Worm (Caenorhabditis elegans): Measurements from ENCODE around the gene F54H12.8.

F54H12.8 gene

ce11 chrIII:7928549-7929129 lies 40.4 kb downstream of the F54H12.8 start, which contains the start of the genes C29E4.13 and npp-15 (continued):
- TF ChIP-seq aptf-3 (GFP tag; IDR thresholded peaks at IDR 0.05) (no peak), egl-18 (GFP tag; IDR thresholded peaks at IDR 0.05) (no peak), K11D2.4 (GFP tag; IDR thresholded peaks at IDR 0.05) (no peak), cebp-1 (GFP tag; IDR thresholded peaks at IDR 0.05) (no peak), cebp-1 (tag; optimal IDR thresholded peaks at IDR 0.05) (peak; percentile 18)

DNA sequence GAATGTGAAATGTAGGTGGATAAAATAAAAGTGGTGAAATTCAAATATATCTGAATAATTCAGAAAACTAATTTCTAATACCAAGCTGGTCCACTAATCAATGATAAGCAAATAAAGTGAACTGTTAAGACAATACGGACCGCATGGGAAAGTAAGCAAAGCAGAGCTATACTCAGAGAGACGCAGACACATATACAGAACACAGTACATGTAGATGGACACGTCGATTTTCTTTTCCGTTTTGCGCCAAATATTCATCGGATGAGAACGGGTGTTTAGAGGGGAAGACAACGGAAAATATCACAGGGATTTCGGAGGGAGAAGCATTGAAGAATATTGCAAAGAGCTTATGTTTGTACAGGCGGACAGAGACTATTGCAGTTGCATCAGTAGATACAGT lies 43.1 kb downstream of the F54H12.8 start:
- TF ChIP-seq lin-40 (tag; optimal IDR thresholded peaks at IDR 0.05) (no peak), hmg-1.2 (GFP tag; IDR thresholded peaks at IDR 0.05) (peak; percentile 36; the same call in 1 of the 2 replicates)

DNA sequence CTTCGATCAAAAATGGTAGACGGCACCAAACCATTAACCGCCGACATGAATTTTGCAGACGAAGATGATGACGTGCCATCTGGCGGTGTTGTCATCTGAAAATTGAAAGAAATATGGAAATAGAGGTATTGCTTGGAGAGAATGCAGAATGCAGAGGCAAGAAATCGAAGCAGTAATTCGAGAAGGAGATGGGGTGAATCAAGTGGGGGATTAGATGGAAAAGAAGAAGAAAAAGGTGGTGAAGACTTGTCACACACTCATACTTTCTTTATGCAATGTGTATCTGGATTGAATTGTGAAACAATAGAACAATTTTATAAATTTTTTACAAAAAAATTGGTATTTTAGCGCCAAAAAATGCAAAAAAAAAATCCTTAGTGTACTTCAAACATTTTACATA lies 44.2 kb downstream of the F54H12.8 start, which contains the start of gene tag-250:
TSS of gene tag-250 (minus strand) at position 101 of the 400 bp plus-strand sequence.
- TF ChIP-seq him-1 (tag; optimal IDR thresholded peaks at IDR 0.05) (no peak), mcd-1 (GFP tag; IDR thresholded peaks at IDR 0.05) (no peak), F39B2.1 (GFP tag; IDR thresholded peaks at IDR 0.05) (no peak), nhr-90 (tag; optimal IDR thresholded peaks at IDR 0.05) (no peak), madf-3 (GFP tag; IDR thresholded peaks at IDR 0.05) (no peak), Y95B8A.8 (GFP tag; IDR thresholded peaks at IDR 0.05) (no peak), nfyb-1 (GFP tag; IDR thresholded peaks at IDR 0.05) (no peak), let-526 (GFP tag; IDR thresholded peaks at IDR 0.05) (no peak), bed-1 (GFP tag; IDR thresholded peaks at IDR 0.05) (no peak), snpc-1.1 (tag; optimal IDR thresholded peaks at IDR 0.05; ENCODE audit: insufficient read depth) (no peak), madf-10 (tag; optimal IDR thresholded peaks at IDR 0.05) (no peak), atf-7 (tag; optimal IDR thresholded peaks at IDR 0.05) (no peak), hlh-12 (tag; optimal IDR thresholded peaks at IDR 0.05) (no peak), ets-4 (GFP tag; optimal IDR thresholded peaks at IDR 0.05) (no peak), dox-1 (GFP tag; IDR thresholded peaks at IDR 0.05) (no peak), nhr-179 (tag; optimal IDR thresholded peaks at IDR 0.05) (no peak), let-607 (tag; optimal IDR thresholded peaks at IDR 0.05) (no peak), cebp-1 (GFP tag; IDR thresholded peaks at IDR 0.05) (no peak), cebp-1 (tag; optimal IDR thresholded peaks at IDR 0.05) (no peak), Y79H2A.3 (GFP tag; conservative IDR thresholded peaks at IDR 0.05) (no peak)

DNA sequence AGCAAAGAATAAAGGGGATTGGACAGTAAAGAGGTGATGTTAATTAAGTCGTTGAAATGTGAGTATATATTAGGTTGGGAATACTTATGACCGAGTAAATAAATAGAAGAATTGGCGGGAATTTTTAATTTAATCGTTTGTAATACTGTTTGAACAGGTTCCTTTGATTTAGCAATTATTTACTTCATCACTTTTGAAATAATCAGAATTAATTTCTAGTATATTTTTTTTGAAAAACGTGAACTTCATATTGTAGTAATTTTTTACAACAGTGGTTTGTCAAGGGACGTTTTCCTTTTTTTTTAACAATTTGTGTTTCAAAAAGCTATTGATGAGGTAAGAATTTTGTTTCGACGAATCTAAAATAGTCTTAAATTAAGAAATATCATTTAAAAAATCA lies 46.8 kb downstream of the F54H12.8 start, which contains the start of gene C29E4.17:
TSS of gene C29E4.17 (plus strand) at position 301 of the 400 bp plus-strand sequence.
- no peak for TF ChIP-seq nhr-90 (tag; optimal IDR thresholded peaks at IDR 0.05)
- TF ChIP-seq hmg-20 (GFP tag; IDR thresholded peaks at IDR 0.05): no peak
- TF ChIP-seq B0035.1 (tag; optimal IDR thresholded peaks at IDR 0.05): no peak

- no peak for TF ChIP-seq ztf-22 (GFP tag; optimal IDR thresholded peaks at IDR 0.05)
- TF ChIP-seq nhr-90 (tag; optimal IDR thresholded peaks at IDR 0.05): no peak
- TF ChIP-seq egl-44 (GFP tag; IDR thresholded peaks at IDR 0.05): no peak
- no peak for TF ChIP-seq F49E8.2 (tag; optimal IDR thresholded peaks at IDR 0.05; ENCODE audit: insufficient read depth)
- no peak for TF ChIP-seq attf-3 (GFP tag; conservative IDR thresholded peaks at IDR 0.05)
- TF ChIP-seq F23B12.7 (tag; optimal IDR thresholded peaks at IDR 0.05; ENCODE audit: insufficient read depth): no peak
- no peak for TF ChIP-seq C06A6.2 (GFP tag; conservative IDR thresholded peaks at IDR 0.05)
- no peak for TF ChIP-seq nfya-2 (GFP tag; IDR thresholded peaks at IDR 0.05)
- TF ChIP-seq ZK185.1 (tag; optimal IDR thresholded peaks at IDR 0.05; ENCODE audit: poor library complexity, severe bottlenecking): no peak
- TF ChIP-seq F52B5.7 (tag; optimal IDR thresholded peaks at IDR 0.05): no peak
- no peak for TF ChIP-seq K12H6.12 (tag; optimal IDR thresholded peaks at IDR 0.05)
- TF ChIP-seq snpc-1.1 (tag; optimal IDR thresholded peaks at IDR 0.05; ENCODE audit: insufficient read depth): no peak
- TF ChIP-seq ceh-91 (GFP tag; IDR thresholded peaks at IDR 0.05): no peak
- TF ChIP-seq nhr-80 (tag; optimal IDR thresholded peaks at IDR 0.05): no peak
- TF ChIP-seq Y67H2A.10 (GFP tag; conservative IDR thresholded peaks at IDR 0.05): no peak
- TF ChIP-seq atf-7 (tag; optimal IDR thresholded peaks at IDR 0.05): no peak
- TF ChIP-seq die-1 (tag; optimal IDR thresholded peaks at IDR 0.05): no peak
- TF ChIP-seq ceh-40 (GFP tag; IDR thresholded peaks at IDR 0.05): no peak
Measured at ce11 chrIII:7919823-7920222, 49.2 kb downstream of the F54H12.8 start, which contains the start of gene C29E4.14. TSS of gene C29E4.14 (plus strand) at chrIII:7920123.

Data from whole organism, young adult.